Fruit fly (Drosophila melanogaster) whole organism, pupa: Measurements from ENCODE around the gene CG10948.

ENCODE experiments used
- CG32121 ChIP-seq: fragments of 200-800 bp; sonication (Bioruptor generic); IDR thresholded peaks from 2 replicates; pipeline ENCODE4 v1.3.6; 2022; ENCODE audit warnings: missing biosample characterization, missing genetic modification characterization
- CG34367 ChIP-seq: fragments of 200-800 bp; sonication (Bioruptor generic); optimal IDR thresholded peaks from 2 replicates; lab custom pipeline; 2018; ENCODE audit warnings: missing biosample characterization, mild to moderate bottlenecking, missing genetic modification characterization

dm6 chr3L:12889353-12889820 is 39.5 kb upstream of the CG10948 start, which contains the start of gene CG43894:
- TF ChIP-seq CG32121 (GFP tag; lab: Robert Waterston, UW) (no peak), CG34367 (tag; lab: Kevin White, UChicago) (no peak)
